Fruit fly (Drosophila melanogaster): Measurements from ENCODE around the gene Act5C.

The Act5C gene

DNA sequence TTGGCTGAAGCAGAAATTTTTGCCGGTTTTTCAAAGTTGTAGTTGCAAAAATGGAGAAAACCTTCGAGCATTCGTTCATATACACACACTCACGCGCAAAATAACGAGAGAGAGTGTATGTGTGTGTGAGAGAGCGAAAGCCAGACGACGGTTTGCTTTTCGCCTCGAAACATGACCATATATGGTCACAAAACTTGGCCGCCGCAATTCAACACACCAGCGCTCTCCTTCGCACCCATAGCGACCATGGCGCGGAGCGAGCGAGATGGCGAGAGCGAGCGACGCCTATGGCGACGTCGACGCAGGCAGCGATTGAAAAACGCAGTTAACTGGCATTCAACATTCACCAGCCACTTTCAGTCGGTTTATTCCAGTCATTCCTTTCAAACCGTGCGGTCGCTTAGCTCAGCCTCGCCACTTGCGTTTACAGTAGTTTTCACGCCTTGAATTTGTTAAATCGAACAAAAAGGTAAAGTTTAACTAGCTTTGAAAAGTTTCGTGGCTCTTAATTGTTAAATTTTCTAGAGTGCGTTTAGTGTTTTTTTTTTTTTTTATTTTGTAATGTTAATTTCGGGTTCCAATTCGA, 1.1 kb downstream of the Act5C start (continued):
- no peak for TF ChIP-seq CG1024 (GFP tag; IDR thresholded peaks at IDR 0.05)
- no peak for TF ChIP-seq CG16815 (GFP tag; optimal IDR thresholded peaks at IDR 0.05)
- peak; percentile 78 for TF ChIP-seq lilli (GFP tag; optimal IDR thresholded peaks at IDR 0.05)
- no peak for TF ChIP-seq Sox100B (GFP tag; optimal IDR thresholded peaks at IDR 0.05)
- TF ChIP-seq pita (GFP tag; optimal IDR thresholded peaks at IDR 0.05) = no peak
- no peak for TF ChIP-seq ase (GFP tag; IDR thresholded peaks at IDR 0.05)
- no peak for TF ChIP-seq trh (GFP tag; optimal IDR thresholded peaks at IDR 0.05)
- peak; percentile 44; the same call in 1 of the 2 replicates for TF ChIP-seq Rfx (GFP tag; IDR thresholded peaks at IDR 0.05)
- peak; percentile 37; the same call in 1 of the 3 replicates for TF ChIP-seq CG34224 (GFP tag; IDR thresholded peaks at IDR 0.05; ENCODE audit: partially characterized antibody)
- peak; percentile 59 for TF ChIP-seq Deaf1 (tag; optimal IDR thresholded peaks at IDR 0.05)
- TF ChIP-seq ash1 (GFP tag; optimal IDR thresholded peaks at IDR 0.05) = peak; percentile 45
- TF ChIP-seq pb (GFP tag; optimal IDR thresholded peaks at IDR 0.05) = peak; percentile 31
- no peak for TF ChIP-seq CG8765 (GFP tag; IDR thresholded peaks at IDR 0.05)
- TF ChIP-seq CG8290 (GFP tag; optimal IDR thresholded peaks at IDR 0.05) = no peak
- peak in 1 of 2 experiments; percentile 37 for TF ChIP-seq CG8290 (tag; optimal IDR thresholded peaks at IDR 0.05)
- peak; percentile 15 for TF ChIP-seq jumu (GFP tag; optimal IDR thresholded peaks at IDR 0.05)
- no peak for TF ChIP-seq CG43689 (GFP tag; IDR thresholded peaks at IDR 0.05)
- TF ChIP-seq CG14441 (GFP tag; IDR thresholded peaks at IDR 0.05) = no peak
- TF ChIP-seq CG8478 (optimal IDR thresholded peaks at IDR 0.05) = peak; percentile 87
- TF ChIP-seq bcd (GFP tag; optimal IDR thresholded peaks at IDR 0.05) = no peak
- no peak for TF ChIP-seq CG14965 (GFP tag; optimal IDR thresholded peaks at IDR 0.05; ENCODE audit: borderline replicate concordance)
- peak; percentile 16 for TF ChIP-seq CG15269 (tag; optimal IDR thresholded peaks at IDR 0.05)
- TF ChIP-seq CG6854 (GFP tag; optimal IDR thresholded peaks at IDR 0.05) = no peak
- TF ChIP-seq fu2 (GFP tag; optimal IDR thresholded peaks at IDR 0.05) = no peak
- no peak for TF ChIP-seq org-1 (GFP tag; optimal IDR thresholded peaks at IDR 0.05)
- TF ChIP-seq maf-S (GFP tag; optimal IDR thresholded peaks at IDR 0.05) = no peak
- peak; percentile 36 for TF ChIP-seq wek (GFP tag; optimal IDR thresholded peaks at IDR 0.05)
- no peak for TF ChIP-seq CG31224 (GFP tag; IDR thresholded peaks at IDR 0.05)
- no peak for TF ChIP-seq Atf3 (GFP tag; optimal IDR thresholded peaks at IDR 0.05)
- peak; percentile 34 for TF ChIP-seq CG12659 (GFP tag; optimal IDR thresholded peaks at IDR 0.05)
- peak; percentile 37; the same call in 1 of the 3 replicates for TF ChIP-seq zfh1 (GFP tag; IDR thresholded peaks at IDR 0.05)
- TF ChIP-seq CG4617 (GFP tag; optimal IDR thresholded peaks at IDR 0.05; ENCODE audit: borderline replicate concordance) = no peak
- TF ChIP-seq ara (GFP tag; IDR thresholded peaks at IDR 0.05) = peak; percentile 29; the same call in 1 of the 2 replicates
- peak; percentile 51 for TF ChIP-seq pfk (GFP tag; optimal IDR thresholded peaks at IDR 0.05)
- no peak for TF ChIP-seq CG14050 (GFP tag; IDR thresholded peaks at IDR 0.05)
- TF ChIP-seq ac (GFP tag; optimal IDR thresholded peaks at IDR 0.05) = no peak
- TF ChIP-seq CG32767 (GFP tag; IDR thresholded peaks at IDR 0.05) = peak; percentile 60
- TF ChIP-seq CG42726 (GFP tag; IDR thresholded peaks at IDR 0.05; ENCODE audit: partially characterized antibody) = 0 out of 2 replicates have a peak, but pooled peaks have one; percentile 13
- TF ChIP-seq CG12104 (GFP tag; optimal IDR thresholded peaks at IDR 0.05) = no peak
- TF ChIP-seq CG10654 (GFP tag; optimal IDR thresholded peaks at IDR 0.05) = no peak
- peak; percentile 3 to 38 for TF ChIP-seq Hr51 (GFP tag; optimal IDR thresholded peaks at IDR 0.05)
- no peak for TF ChIP-seq Hand (GFP tag; optimal IDR thresholded peaks at IDR 0.05)
- TF ChIP-seq sc (optimal IDR thresholded peaks at IDR 0.05) = no peak
- TF ChIP-seq sc (GFP tag; optimal IDR thresholded peaks at IDR 0.05) = no peak
- TF ChIP-seq CG11504 (tag; optimal IDR thresholded peaks at IDR 0.05) = peak; percentile 24
- no peak for TF ChIP-seq sima (GFP tag; optimal IDR thresholded peaks at IDR 0.05)
- TF ChIP-seq CG14860 (GFP tag; IDR thresholded peaks at IDR 0.05; ENCODE audit: partially characterized antibody) = 0 out of 3 replicates have a peak, but pooled peaks have one; percentile 16
- TF ChIP-seq HLH4C (GFP tag; IDR thresholded peaks at IDR 0.05; ENCODE audit: partially characterized antibody) = no peak
- TF ChIP-seq CG17361 (GFP tag; IDR thresholded peaks at IDR 0.05) = no peak
- TF ChIP-seq CG4282 (GFP tag; optimal IDR thresholded peaks at IDR 0.05) = peak; percentile 20
- TF ChIP-seq az2 (GFP tag; optimal IDR thresholded peaks at IDR 0.05) = no peak

Data from whole organism, embryonic.